Worm (Caenorhabditis elegans) whole organism, early embryonic: ENCODE data around the gene C05E11.3.

Experiments
- B0310.2 ChIP-seq: sonication (generic microtip); optimal IDR thresholded peaks from 2 replicates; lab custom pipeline; 2016; ENCODE audit warnings: mild to moderate bottlenecking, missing genetic modification characterization, missing compliant biosample characterization
- F13C5.2 ChIP-seq: sonication (generic microtip); optimal IDR thresholded peaks from 2 replicates; lab custom pipeline; 2017; ENCODE audit warnings: mild to moderate bottlenecking, missing genetic modification characterization, inconsistent platforms, missing compliant biosample characterization
- aly-1 ChIP-seq: sonication (generic microtip); optimal IDR thresholded peaks from 2 replicates; lab custom pipeline; 2016; ENCODE audit warnings: missing genetic modification characterization, missing compliant biosample characterization
- ama-1 ChIP-seq: fragments of 150-350 bp; optimal IDR thresholded peaks from 2 replicates; lab custom pipeline; 2014
- ceh-13 ChIP-seq: fragments of 200-800 bp; sonication (Bioruptor generic); optimal IDR thresholded peaks from 2 replicates; lab custom pipeline; 2018; ENCODE audit warnings: mild to moderate bottlenecking, missing genetic modification characterization, missing compliant biosample characterization
- ceh-36 ChIP-seq: sonication (generic microtip); optimal IDR thresholded peaks from 2 replicates; lab custom pipeline; 2016; ENCODE audit warnings: missing genetic modification characterization, inconsistent platforms, missing compliant biosample characterization
- ets-7 ChIP-seq: sonication (generic microtip); optimal IDR thresholded peaks from 2 replicates; lab custom pipeline; 2016; ENCODE audit warnings: missing genotype, missing genetic modification characterization, missing compliant biosample characterization
- flt-1 ChIP-seq: fragments of 200-800 bp; sonication (Bioruptor generic); IDR thresholded peaks from 2 replicates; pipeline ENCODE4 v1.3.6; 2022; ENCODE audit warnings: missing genetic modification characterization, missing compliant biosample characterization
- hmbx-1 ChIP-seq: sonication (generic microtip); optimal IDR thresholded peaks from 2 replicates; lab custom pipeline; 2016; ENCODE audit warnings: mild to moderate bottlenecking, missing genetic modification characterization, missing compliant biosample characterization
- hmg-4 ChIP-seq: fragments of 200-800 bp; sonication (Bioruptor generic); optimal IDR thresholded peaks from 2 replicates; lab custom pipeline; 2018; ENCODE audit warnings: mild to moderate bottlenecking, missing genetic modification characterization, missing compliant biosample characterization
- hnd-1 ChIP-seq: sonication (generic microtip); optimal IDR thresholded peaks from 2 replicates; lab custom pipeline; 2016; ENCODE audit warnings: missing genetic modification characterization, missing compliant biosample characterization
- pes-1 ChIP-seq: fragments of 200-800 bp; sonication (Bioruptor generic); IDR thresholded peaks from 2 replicates; pipeline ENCODE4 v1.3.6; 2022; ENCODE audit warnings: missing genetic modification reagents, missing genetic modification characterization, missing compliant biosample characterization
- scrt-1 ChIP-seq: fragments of 200-800 bp; sonication (Bioruptor generic); IDR thresholded peaks from 2 replicates; pipeline ENCODE4 v1.3.6; 2022; ENCODE audit warnings: missing genetic modification characterization, missing compliant biosample characterization
- sea-1 ChIP-seq: fragments of 200-800 bp; sonication (Bioruptor generic); conservative IDR thresholded peaks from 2 replicates; pipeline ENCODE4 v1.3.6; 2022; ENCODE audit warnings: missing genetic modification characterization, missing compliant biosample characterization
- tbx-11 ChIP-seq: fragments of 200-800 bp; sonication (Bioruptor generic); IDR thresholded peaks from 2 replicates; pipeline ENCODE4 v1.3.6; 2022; ENCODE audit warnings: missing genetic modification characterization, missing compliant biosample characterization
- tbx-37 ChIP-seq: fragments of 200-800 bp; sonication (Bioruptor generic); conservative IDR thresholded peaks from 2 replicates; pipeline ENCODE4 v1.3.6; 2022; ENCODE audit warnings: missing genetic modification reagents, missing genetic modification characterization, missing compliant biosample characterization
- tra-4 ChIP-seq: sonication (generic microtip); optimal IDR thresholded peaks from 2 replicates; lab custom pipeline; 2017; ENCODE audit warnings: missing genetic modification characterization, missing compliant biosample characterization

The C05E11.3 gene

ce11 chrX:4577941-4578340 is at the start of gene C05E11.3:
C05E11.3 (plus strand) TSS chrX:4578241.
- no peak for TF ChIP-seq ets-7
- TF ChIP-seq tbx-37 (GFP tag; lab: Robert Waterston, UW) = no peak
- TF ChIP-seq ama-1 (lab: Kevin White, UChicago) = no peak
- TF ChIP-seq tbx-11 (GFP tag; lab: Robert Waterston, UW) = no peak

ce11 chrX:4528905-4529304 is 49.1 kb upstream of the C05E11.3 start:
- TF ChIP-seq ceh-13 (no peak), B0310.2 (tag; lab: Kevin White, UChicago) (no peak), pes-1 (no peak), tbx-11 (GFP tag; lab: Robert Waterston, UW) (no peak), F13C5.2 (tag; lab: Kevin White, UChicago) (no peak)

DNA sequence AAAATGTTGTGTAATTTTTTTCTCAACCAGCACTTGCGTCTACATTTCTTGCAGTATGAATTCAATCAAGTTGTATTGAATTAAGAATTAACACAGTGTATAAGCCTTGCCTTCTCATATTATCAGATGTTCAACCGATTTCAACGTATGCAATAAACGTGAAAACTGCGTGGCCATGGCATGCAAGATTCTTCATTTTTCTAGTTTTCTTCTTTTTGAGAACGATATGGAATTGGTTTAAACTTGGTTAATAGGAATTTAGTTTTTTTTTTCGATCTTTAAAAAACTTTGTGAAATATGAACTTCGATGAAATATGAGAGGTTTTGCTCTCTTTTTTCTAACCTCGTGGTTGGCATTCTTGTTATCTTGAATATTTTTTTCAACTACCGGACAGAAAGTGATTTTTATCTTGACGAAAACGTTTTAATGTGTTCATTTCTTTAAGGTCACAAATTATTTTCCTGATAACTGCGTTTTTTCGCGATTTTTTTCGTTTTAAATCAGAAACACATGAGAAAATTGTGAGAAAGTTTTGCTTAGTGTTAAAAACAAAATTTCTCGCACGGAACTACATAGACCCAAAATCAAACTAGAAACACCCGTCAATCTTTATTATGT is 47.5 kb upstream of the C05E11.3 start:
- TF ChIP-seq tbx-11 (GFP tag; lab: Robert Waterston, UW) (no peak), B0310.2 (tag; lab: Kevin White, UChicago) (no peak), ets-7 (no peak), hmbx-1 (tag; lab: Kevin White, UChicago) (no peak), pes-1 (no peak), flt-1 (no peak), hnd-1 (tag; lab: Kevin White, UChicago) (no peak), hmg-4 (no peak), tra-4 (no peak), sea-1 (GFP tag; lab: Robert Waterston, UW) (no peak)

DNA sequence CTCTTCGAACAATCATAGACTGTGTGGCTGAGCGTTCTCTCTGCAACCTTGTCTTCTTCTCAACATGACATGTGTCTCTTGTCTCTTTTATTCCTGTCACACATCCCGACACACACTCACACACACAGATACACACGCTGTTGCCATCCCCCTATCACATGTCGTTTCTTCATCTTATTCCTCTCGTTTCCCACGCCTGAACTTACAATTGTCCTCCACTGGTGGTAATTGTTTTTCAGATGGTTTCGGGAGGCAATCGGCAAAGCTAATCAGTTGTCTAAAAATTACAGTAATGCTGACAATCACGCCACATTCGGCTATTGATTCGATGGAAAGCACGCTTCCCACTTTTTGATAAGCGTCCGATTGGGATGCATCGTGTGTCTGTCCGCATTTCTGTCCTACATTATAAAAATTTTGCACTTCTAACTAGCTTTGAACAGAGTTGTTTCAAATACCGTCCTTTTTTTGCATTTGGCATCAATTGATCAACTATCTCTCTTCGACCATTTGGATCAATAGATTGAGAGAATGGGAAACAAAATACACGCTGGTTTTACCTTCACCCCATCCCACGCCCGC is 45.8 kb upstream of the C05E11.3 start, which contains the start of gene nhr-35:
Gene nhr-35 (plus strand): TSS at position 532 of the 582 bp plus-strand sequence.
- TF ChIP-seq hmg-4 (peak; percentile 19), aly-1 (tag; lab: Kevin White, UChicago) (no peak)

ce11 chrX:4534112-4534511 is 43.9 kb upstream of the C05E11.3 start:
- TF ChIP-seq sea-1 (GFP tag; lab: Robert Waterston, UW) = no peak
- no peak for TF ChIP-seq hmbx-1 (tag; lab: Kevin White, UChicago)
- TF ChIP-seq pes-1 = no peak
- no peak for TF ChIP-seq scrt-1 (GFP tag; lab: Robert Waterston, UW)
- no peak for TF ChIP-seq ama-1 (lab: Kevin White, UChicago)
- TF ChIP-seq ceh-36 (tag; lab: Kevin White, UChicago) = no peak
- no peak for TF ChIP-seq tbx-11 (GFP tag; lab: Robert Waterston, UW)
- no peak for TF ChIP-seq B0310.2 (tag; lab: Kevin White, UChicago)
- no peak for TF ChIP-seq ceh-13
- no peak for TF ChIP-seq tra-4
- no peak for TF ChIP-seq hmg-4

ce11 chrX:4544543-4544942 is 33.5 kb upstream of the C05E11.3 start, which contains the start of gene C07A12.2:
C07A12.2 (plus strand) TSS chrX:4544843.
- TF ChIP-seq hmg-4 = no peak
- TF ChIP-seq hmbx-1 (tag; lab: Kevin White, UChicago) = no peak
- TF ChIP-seq ets-7 = no peak
- TF ChIP-seq hnd-1 (tag; lab: Kevin White, UChicago) = no peak
- TF ChIP-seq tbx-37 (GFP tag; lab: Robert Waterston, UW) = no peak
- no peak for TF ChIP-seq flt-1
- no peak for TF ChIP-seq ceh-36 (tag; lab: Kevin White, UChicago)
- no peak for TF ChIP-seq aly-1 (tag; lab: Kevin White, UChicago)
- TF ChIP-seq ama-1 (lab: Kevin White, UChicago) = no peak
- TF ChIP-seq scrt-1 (GFP tag; lab: Robert Waterston, UW) = no peak
- TF ChIP-seq tra-4 = no peak
- TF ChIP-seq pes-1 = no peak
- TF ChIP-seq sea-1 (GFP tag; lab: Robert Waterston, UW) = no peak
- no peak for TF ChIP-seq F13C5.2 (tag; lab: Kevin White, UChicago)
- TF ChIP-seq ceh-13 = no peak
- no peak for TF ChIP-seq B0310.2 (tag; lab: Kevin White, UChicago)
- no peak for TF ChIP-seq tbx-11 (GFP tag; lab: Robert Waterston, UW)

DNA sequence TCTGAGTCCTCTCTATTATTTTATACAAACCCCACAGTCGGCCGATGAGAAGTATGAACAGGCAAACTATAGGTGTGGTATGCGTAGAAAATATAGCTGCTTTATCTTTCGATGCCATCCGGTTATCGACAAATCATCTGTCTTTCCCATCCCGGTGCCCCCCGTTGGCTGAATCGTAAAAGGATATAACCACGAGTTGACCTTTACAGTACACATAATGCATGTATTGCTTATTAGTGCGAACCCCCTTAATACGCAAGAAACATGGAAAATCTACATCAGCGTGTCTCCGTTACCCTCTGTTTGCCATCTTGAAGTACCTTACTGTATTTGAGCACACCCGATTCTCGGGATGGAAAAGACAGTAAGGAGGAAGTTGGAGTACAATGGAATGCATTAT is 29.1 kb upstream of the C05E11.3 start:
- no peak for TF ChIP-seq scrt-1 (GFP tag; lab: Robert Waterston, UW)
- no peak for TF ChIP-seq aly-1 (tag; lab: Kevin White, UChicago)
- TF ChIP-seq hmbx-1 (tag; lab: Kevin White, UChicago) = no peak
- TF ChIP-seq ceh-13 = no peak

- TF ChIP-seq ama-1 (lab: Kevin White, UChicago) (no peak), aly-1 (tag; lab: Kevin White, UChicago) (no peak), ets-7 (no peak), ceh-36 (tag; lab: Kevin White, UChicago) (no peak), scrt-1 (GFP tag; lab: Robert Waterston, UW) (0 out of 2 replicates have a peak, but pooled peaks have one; percentile 34), B0310.2 (tag; lab: Kevin White, UChicago) (no peak), tbx-37 (GFP tag; lab: Robert Waterston, UW) (no peak)
These were observed 28.0 kb upstream of the C05E11.3 start, which contains the start of gene C07A12.18 for ce11 chrX:4549853-4550596. C07A12.18 (minus strand) TSS chrX:4549903.
